Worm (Caenorhabditis elegans) whole organism, L4 larva: ENCODE measurements around the gene mmaa-1.

Source experiments
- D1046.2 ChIP-seq: fragments of 200-800 bp; sonication (Bioruptor generic); IDR thresholded peaks from 2 replicates; pipeline ENCODE4 v1.3.6; 2022; ENCODE audit warnings: missing genetic modification characterization, missing compliant biosample characterization
- F37D6.2 ChIP-seq: sonication (generic microtip); optimal IDR thresholded peaks from 2 replicates; lab custom pipeline; 2016; ENCODE audit warnings: mild to moderate bottlenecking, missing genetic modification characterization, missing compliant biosample characterization
- F44E2.7 ChIP-seq: fragments of 200-800 bp; sonication (Bioruptor generic); IDR thresholded peaks from 2 replicates; pipeline ENCODE4 v2.1.2; 2022; ENCODE audit warnings: missing genetic modification characterization, missing compliant biosample characterization
- T20F7.1 ChIP-seq: fragments of 200-800 bp; sonication (Bioruptor generic); optimal IDR thresholded peaks from 2 replicates; lab custom pipeline; 2018; ENCODE audit warnings: mild to moderate bottlenecking, missing genetic modification characterization, missing compliant biosample characterization
- ama-1 ChIP-seq: fragments of 150-350 bp; optimal IDR thresholded peaks from 2 replicates; lab custom pipeline; 2014; ENCODE audit warnings: inconsistent platforms, mixed read lengths
- arid-1 ChIP-seq: fragments of 200-800 bp; sonication (Bioruptor generic); conservative IDR thresholded peaks from 2 replicates; pipeline ENCODE4 v1.3.6; 2022; ENCODE audit warnings: missing genetic modification reagents, missing genetic modification characterization, missing compliant biosample characterization
- ceh-32 ChIP-seq: sonication (generic microtip); optimal IDR thresholded peaks from 2 replicates; lab custom pipeline; 2016; ENCODE audit warnings: mild to moderate bottlenecking, missing genetic modification characterization, missing compliant biosample characterization; ENCODE audit not compliant: poor library complexity
- dmd-6 ChIP-seq: fragments of 200-800 bp; sonication (Bioruptor generic); IDR thresholded peaks from 2 replicates; pipeline ENCODE4 v1.3.6; 2022; ENCODE audit warnings: missing genetic modification reagents, missing genetic modification characterization, missing compliant biosample characterization
- egl-43 ChIP-seq: fragments of 200-800 bp; sonication (Bioruptor generic); IDR thresholded peaks from 2 replicates; pipeline ENCODE4 v1.3.6; 2022; ENCODE audit warnings: missing genetic modification reagents, missing genetic modification characterization, missing compliant biosample characterization
- fkh-10 ChIP-seq: fragments of 150-350 bp; optimal IDR thresholded peaks from 2 replicates; lab custom pipeline; 2014; ENCODE audit warnings: missing biosample characterization, missing genetic modification reagents, missing genetic modification characterization
- hif-1 ChIP-seq, 2 experiments: sonication (generic microtip); optimal IDR thresholded peaks; 2 replicates each; lab custom pipeline; 2016 to 2017; ENCODE audit warnings: missing compliant biosample characterization in 2 of 2, missing genetic modification characterization in 2 of 2, missing genetic modification reagents in 2 of 2, missing genotype in 2 of 2, mild to moderate bottlenecking in 1 of 2
- hlh-11 ChIP-seq: fragments of 200-800 bp; sonication (Bioruptor generic); optimal IDR thresholded peaks from 2 replicates; lab custom pipeline; 2018; ENCODE audit warnings: mild to moderate bottlenecking, missing genetic modification characterization, missing compliant biosample characterization
- hmg-1.1 ChIP-seq: fragments of 200-800 bp; sonication (Bioruptor generic); IDR thresholded peaks from 2 replicates; pipeline ENCODE4 v1.3.6; 2022; ENCODE audit warnings: missing genetic modification reagents, missing genetic modification characterization, missing compliant biosample characterization
- lin-13 ChIP-seq: fragments of 150-350 bp; optimal IDR thresholded peaks from 2 replicates; lab custom pipeline; 2014; ENCODE audit warnings: missing biosample characterization, missing genetic modification reagents, missing genetic modification characterization
- lin-15B ChIP-seq: fragments of 150-350 bp; sonication (generic microtip); optimal IDR thresholded peaks from 3 replicates; lab custom pipeline; 2014; ENCODE audit warnings: missing biosample characterization, missing genetic modification characterization
- lsy-2 ChIP-seq, 2 experiments: fragments of 150-350 bp in 1 of 2; sonication (generic microtip) in 1 of 2; optimal IDR thresholded peaks; 2 replicates each; lab custom pipeline; 2014 to 2017; ENCODE audit warnings: missing biosample characterization in 2 of 2, missing genetic modification characterization in 2 of 2
- madf-5 ChIP-seq, 2 experiments: fragments of 200-800 bp; sonication (Bioruptor generic); IDR thresholded peaks; 2 replicates each; pipeline ENCODE4 v1.3.6; 2022; ENCODE audit warnings: missing compliant biosample characterization in 2 of 2, missing genetic modification characterization in 2 of 2
- mep-1 ChIP-seq: fragments of 150-350 bp; sonication (generic microtip); optimal IDR thresholded peaks from 3 replicates; lab custom pipeline; 2014; ENCODE audit warnings: missing biosample characterization, missing genetic modification characterization
- nhr-10 ChIP-seq: fragments of 150-350 bp; optimal IDR thresholded peaks from 2 replicates; lab custom pipeline; 2014; ENCODE audit warnings: missing biosample characterization, missing genetic modification characterization
- nhr-28 ChIP-seq: fragments of 150-350 bp; optimal IDR thresholded peaks from 2 replicates; lab custom pipeline; 2014; ENCODE audit warnings: missing biosample characterization, missing genetic modification characterization
- nhr-6 ChIP-seq: fragments of 150-350 bp; optimal IDR thresholded peaks from 2 replicates; lab custom pipeline; 2014; ENCODE audit warnings: missing biosample characterization, missing genetic modification characterization
- nhr-76 ChIP-seq: fragments of 150-350 bp; optimal IDR thresholded peaks from 2 replicates; lab custom pipeline; 2014; ENCODE audit warnings: missing biosample characterization, missing genetic modification characterization
- snpc-4 ChIP-seq: fragments of 150-350 bp; optimal IDR thresholded peaks from 2 replicates; lab custom pipeline; 2014; ENCODE audit warnings: missing biosample characterization, missing genetic modification characterization
- unc-62 ChIP-seq, 3 experiments: fragments of 150-350 bp in 1 of 3; sonication (generic microtip); optimal IDR thresholded peaks in 2 of 3; peaks in 1 of 3; 1 replicate in 1 of 3; 2 replicates in 2 of 3; lab custom pipeline; 2014 to 2017; ENCODE audit warnings: missing biosample characterization in 3 of 3, missing genetic modification characterization in 3 of 3, missing genetic modification reagents in 3 of 3, missing genotype in 1 of 3
- vab-7 ChIP-seq: fragments of 200-800 bp; sonication (Bioruptor generic); IDR thresholded peaks from 2 replicates; pipeline ENCODE4 v1.3.6; 2022; ENCODE audit warnings: missing genetic modification reagents, missing genetic modification characterization, missing compliant biosample characterization
- zfp-3 ChIP-seq: fragments of 200-800 bp; sonication (Bioruptor generic); conservative IDR thresholded peaks from 2 replicates; pipeline ENCODE4 v1.3.6; 2022; ENCODE audit warnings: missing genetic modification reagents, missing genetic modification characterization, missing compliant biosample characterization
- zip-2 ChIP-seq: fragments of 150-350 bp; optimal IDR thresholded peaks from 2 replicates; lab custom pipeline; 2014; ENCODE audit warnings: missing biosample characterization, missing genetic modification characterization
- ztf-7 ChIP-seq: fragments of 150-350 bp; optimal IDR thresholded peaks from 2 replicates; lab custom pipeline; 2014; ENCODE audit warnings: missing biosample characterization, missing genetic modification characterization

mmaa-1 gene

ce11 chrII:7104794-7105613, 4.0 kb upstream of the mmaa-1 start, which contains the start of the genes farl-11 and rpl-33 (continued):
- TF ChIP-seq unc-62 (GFP tag; optimal IDR thresholded peaks at IDR 0.05 in 1 of 2; lab: Kevin White, UChicago) (peak in 1 of 2 experiments; percentile 99), unc-62 (tag; optimal IDR thresholded peaks at IDR 0.05; lab: Kevin White, UChicago) (no peak), arid-1 (GFP tag; lab: Robert Waterston, UW) (peak; percentile 38; the same call in 1 of the 2 replicates), F37D6.2 (tag; lab: Kevin White, UChicago) (peak; percentile 40), snpc-4 (tag; lab: Kevin White, UChicago) (no peak), F44E2.7 (no peak), fkh-10 (GFP tag; lab: Kevin White, UChicago) (peak; percentile 58), zip-2 (tag; lab: Kevin White, UChicago) (no peak)

- TF ChIP-seq lin-15B (tag; lab: Kevin White, UChicago), result no peak
- TF ChIP-seq unc-62 (GFP tag; optimal IDR thresholded peaks at IDR 0.05 in 1 of 2; lab: Kevin White, UChicago), result peak in 1 of 2 experiments; percentile 93
- no peak for TF ChIP-seq unc-62 (tag; optimal IDR thresholded peaks at IDR 0.05; lab: Kevin White, UChicago)
- TF ChIP-seq, all 104 proteins: peak for 1
Measured at ce11 chrII:7103111-7103510, 2.1 kb upstream of the mmaa-1 start.

- TF ChIP-seq lsy-2 (tag; optimal IDR thresholded peaks at IDR 0.05; lab: Kevin White, UChicago) (peak in 1 of 2 experiments; percentile 47), nhr-28 (tag; lab: Kevin White, UChicago) (peak; percentile 25), vab-7 (GFP tag; lab: Robert Waterston, UW) (no peak), hif-1 (tag; optimal IDR thresholded peaks at IDR 0.05; lab: Kevin White, UChicago) (peak in 1 of 2 experiments; percentile 99), hmg-1.1 (GFP tag; lab: Robert Waterston, UW) (peak; percentile 14; the same call in 1 of the 2 replicates), nhr-10 (no peak), egl-43 (GFP tag; lab: Robert Waterston, UW) (no peak), mep-1 (tag; lab: Kevin White, UChicago) (no peak), dmd-6 (GFP tag; lab: Robert Waterston, UW) (peak; percentile 41), hlh-11 (tag; lab: Kevin White, UChicago) (peak; percentile 16)
Measured at ce11 chrII:7102288-7102687, 1.3 kb upstream of the mmaa-1 start.

- no peak for TF ChIP-seq lin-13
- peak; percentile 63 for TF ChIP-seq ama-1
- TF ChIP-seq madf-5 (GFP tag; IDR thresholded peaks at IDR 0.05; lab: Robert Waterston, UW), result 0 out of 4 replicates have a peak, but pooled peaks of 1 of the 2 experiments have one; percentile 3
- no peak for TF ChIP-seq nhr-6 (tag; lab: Kevin White, UChicago)
- peak; percentile 74; the same call in 1 of the 2 replicates for TF ChIP-seq zfp-3 (GFP tag; lab: Robert Waterston, UW)
- TF ChIP-seq T20F7.1 (GFP tag; lab: Kevin White, UChicago), result peak; percentile 38
- no peak for TF ChIP-seq nhr-76 (tag; lab: Kevin White, UChicago)
- peak in 1 of 2 experiments; percentile 96 for TF ChIP-seq unc-62 (GFP tag; optimal IDR thresholded peaks at IDR 0.05 in 1 of 2; lab: Kevin White, UChicago)
- no peak for TF ChIP-seq unc-62 (tag; optimal IDR thresholded peaks at IDR 0.05; lab: Kevin White, UChicago)
- peak in 1 of 2 experiments; percentile 31 for TF ChIP-seq hif-1 (tag; optimal IDR thresholded peaks at IDR 0.05; lab: Kevin White, UChicago)
- peak in 1 of 2 experiments; percentile 10 for TF ChIP-seq lsy-2 (tag; optimal IDR thresholded peaks at IDR 0.05; lab: Kevin White, UChicago)
Measured at ce11 chrII:7099231-7099630, 1.7 kb downstream of the mmaa-1 start.

- TF ChIP-seq ceh-32 (tag; lab: Kevin White, UChicago) (no peak), hif-1 (tag; optimal IDR thresholded peaks at IDR 0.05; lab: Kevin White, UChicago) (no peak), D1046.2 (no peak), ztf-7 (tag; lab: Kevin White, UChicago) (no peak)
Measured at ce11 chrII:7098578-7098977, 2.4 kb downstream of the mmaa-1 start, which contains the start of gene mct-5. Gene mct-5 (minus strand): TSS chrII:7098593.
